Fruit fly (Drosophila melanogaster) whole organism: Measurements from ENCODE around the gene sordd2.
"Not testable (repeated sequence)": the region's sequence is repeated elsewhere in the genome, so short reads cannot be mapped to it uniquely, and the experiment has no call there.

Experiments
- CG8478 ChIP-seq: fragments of >200 bp; optimal IDR thresholded peaks from 2 replicates; lab custom pipeline; 2018; ENCODE audit warnings: inconsistent platforms
- Dll ChIP-seq: fragments of >200 bp; optimal IDR thresholded peaks from 2 replicates; lab custom pipeline; 2017
- EcR ChIP-seq, 2 experiments: fragments of >200 bp; optimal IDR thresholded peaks; 2 replicates each; lab custom pipeline; 2017; ENCODE audit warnings: missing biosample characterization in 2 of 2, missing genetic modification characterization in 2 of 2, missing genetic modification reagents in 2 of 2
- pan ChIP-seq: fragments of >200 bp; optimal IDR thresholded peaks from 2 replicates; lab custom pipeline; 2017
- psq ChIP-seq: fragments of >200 bp; optimal IDR thresholded peaks from 2 replicates; lab custom pipeline; 2017
- usp ChIP-seq: fragments of >200 bp; optimal IDR thresholded peaks from 2 replicates; lab custom pipeline; 2017; ENCODE audit warnings: missing biosample characterization, missing genetic modification characterization, mixed read lengths

Gene sordd2

dm6 chrX:15799085-15799557 lies at the start of gene sordd2, which contains the start of gene CG15602:
sordd2 (minus strand) TSS chrX:15799162.
CG15602 (plus strand) TSS chrX:15799426.
- not testable (repeated sequence) for TF ChIP-seq usp (GFP tag; lab: Kevin White, UChicago); pan (lab: Kevin White, UChicago); EcR (GFP tag; optimal IDR thresholded peaks at IDR 0.05; lab: Kevin White, UChicago)

dm6 chrX:15844139-15844538 lies 45.2 kb upstream of the sordd2 start, which contains the start of the genes ArgRS and CG8578:
ArgRS (minus strand) TSS chrX:15844145.
CG8578 (plus strand) TSS chrX:15844476.
- TF ChIP-seq pan (lab: Kevin White, UChicago) (no peak), Dll (no peak), psq (lab: Kevin White, UChicago) (no peak), CG8478 (lab: Kevin White, UChicago) (no peak), EcR (GFP tag; optimal IDR thresholded peaks at IDR 0.05; lab: Kevin White, UChicago) (no peak), usp (GFP tag; lab: Kevin White, UChicago) (no peak)

dm6 chrX:15841346-15841745 lies 42.4 kb upstream of the sordd2 start:
- TF ChIP-seq EcR (GFP tag; optimal IDR thresholded peaks at IDR 0.05; lab: Kevin White, UChicago) (no peak), Dll (no peak), CG8478 (lab: Kevin White, UChicago) (no peak), usp (GFP tag; lab: Kevin White, UChicago) (no peak), psq (lab: Kevin White, UChicago) (no peak), pan (lab: Kevin White, UChicago) (no peak)

dm6 chrX:15840003-15840402 lies 41.0 kb upstream of the sordd2 start:
- TF ChIP-seq Dll (no peak), CG8478 (lab: Kevin White, UChicago) (no peak), psq (lab: Kevin White, UChicago) (no peak), pan (lab: Kevin White, UChicago) (no peak), EcR (GFP tag; optimal IDR thresholded peaks at IDR 0.05; lab: Kevin White, UChicago) (no peak), usp (GFP tag; lab: Kevin White, UChicago) (no peak)

dm6 chrX:15837530-15837929 lies 38.6 kb upstream of the sordd2 start, which contains the start of gene CG8565:
CG8565 (plus strand) TSS chrX:15837830.
- TF ChIP-seq usp (GFP tag; lab: Kevin White, UChicago) (no peak), Dll (no peak), CG8478 (lab: Kevin White, UChicago) (no peak), pan (lab: Kevin White, UChicago) (no peak), EcR (GFP tag; optimal IDR thresholded peaks at IDR 0.05; lab: Kevin White, UChicago) (no peak), psq (lab: Kevin White, UChicago) (no peak)

- TF ChIP-seq EcR (GFP tag; optimal IDR thresholded peaks at IDR 0.05; lab: Kevin White, UChicago) (no peak), usp (GFP tag; lab: Kevin White, UChicago) (no peak), psq (lab: Kevin White, UChicago) (no peak), pan (lab: Kevin White, UChicago) (no peak), CG8478 (lab: Kevin White, UChicago) (no peak), Dll (no peak)
Observed at dm6 chrX:15835393-15835792, 36.4 kb upstream of the sordd2 start, which contains the start of gene Chc. Chc (minus strand) TSS chrX:15835490.

dm6 chrX:15834594-15835236 lies 35.8 kb upstream of the sordd2 start:
- TF ChIP-seq CG8478 (lab: Kevin White, UChicago) (no peak), EcR (GFP tag; optimal IDR thresholded peaks at IDR 0.05; lab: Kevin White, UChicago) (no peak), Dll (no peak), psq (lab: Kevin White, UChicago) (no peak), pan (lab: Kevin White, UChicago) (no peak), usp (GFP tag; lab: Kevin White, UChicago) (no peak)

dm6 chrX:15833957-15834356 lies 35.0 kb upstream of the sordd2 start:
- no peak for TF ChIP-seq CG8478 (lab: Kevin White, UChicago)
- no peak for TF ChIP-seq Dll
- TF ChIP-seq pan (lab: Kevin White, UChicago) = no peak
- no peak for TF ChIP-seq usp (GFP tag; lab: Kevin White, UChicago)
- TF ChIP-seq EcR (GFP tag; optimal IDR thresholded peaks at IDR 0.05; lab: Kevin White, UChicago) = no peak
- TF ChIP-seq psq (lab: Kevin White, UChicago) = no peak

dm6 chrX:15822363-15822762 lies 23.4 kb upstream of the sordd2 start:
- no peak for TF ChIP-seq pan (lab: Kevin White, UChicago)
- no peak for TF ChIP-seq usp (GFP tag; lab: Kevin White, UChicago)
- no peak for TF ChIP-seq psq (lab: Kevin White, UChicago)
- no peak for TF ChIP-seq EcR (GFP tag; optimal IDR thresholded peaks at IDR 0.05; lab: Kevin White, UChicago)
- no peak for TF ChIP-seq CG8478 (lab: Kevin White, UChicago)
- TF ChIP-seq Dll = no peak

- TF ChIP-seq EcR (GFP tag; optimal IDR thresholded peaks at IDR 0.05; lab: Kevin White, UChicago) (no peak), pan (lab: Kevin White, UChicago) (peak; percentile 67), CG8478 (lab: Kevin White, UChicago) (no peak), psq (lab: Kevin White, UChicago) (no peak), Dll (no peak)
Observed at dm6 chrX:15818608-15819184, 19.7 kb upstream of the sordd2 start.

dm6 chrX:15817823-15818222 lies 18.9 kb upstream of the sordd2 start:
- TF ChIP-seq usp (GFP tag; lab: Kevin White, UChicago) (no peak), CG8478 (lab: Kevin White, UChicago) (no peak), EcR (GFP tag; optimal IDR thresholded peaks at IDR 0.05; lab: Kevin White, UChicago) (no peak), pan (lab: Kevin White, UChicago) (no peak), psq (lab: Kevin White, UChicago) (no peak), Dll (no peak)
